Fruit fly (Drosophila melanogaster): Measurements from ENCODE around the gene CG7296.

DNA sequence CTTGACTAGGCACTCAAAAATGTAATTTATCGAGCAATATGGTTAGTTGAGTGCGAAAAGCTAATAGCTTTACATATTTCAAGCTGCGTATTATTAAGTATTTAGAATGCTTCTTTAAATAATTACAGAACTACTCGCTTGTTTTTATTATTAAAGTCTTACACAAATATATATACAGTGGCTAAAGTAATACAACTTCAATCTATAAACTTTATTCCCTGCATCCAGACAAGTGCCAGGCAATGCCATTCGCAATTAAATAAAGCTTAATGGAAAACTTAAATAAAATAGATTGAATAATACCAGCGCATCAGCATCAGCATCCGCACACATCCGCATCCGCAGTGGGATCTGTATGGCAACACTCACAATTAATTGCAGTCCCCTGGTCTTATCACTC is 19.4 kb upstream of the CG7296 start:
- TF ChIP-seq CTCF (optimal IDR thresholded peaks at IDR 0.05) (no peak), CG8478 (optimal IDR thresholded peaks at IDR 0.05) (no peak)
